Worm (Caenorhabditis elegans): Measurements from ENCODE around the gene ZK945.7.

Gene ZK945.7

DNA sequence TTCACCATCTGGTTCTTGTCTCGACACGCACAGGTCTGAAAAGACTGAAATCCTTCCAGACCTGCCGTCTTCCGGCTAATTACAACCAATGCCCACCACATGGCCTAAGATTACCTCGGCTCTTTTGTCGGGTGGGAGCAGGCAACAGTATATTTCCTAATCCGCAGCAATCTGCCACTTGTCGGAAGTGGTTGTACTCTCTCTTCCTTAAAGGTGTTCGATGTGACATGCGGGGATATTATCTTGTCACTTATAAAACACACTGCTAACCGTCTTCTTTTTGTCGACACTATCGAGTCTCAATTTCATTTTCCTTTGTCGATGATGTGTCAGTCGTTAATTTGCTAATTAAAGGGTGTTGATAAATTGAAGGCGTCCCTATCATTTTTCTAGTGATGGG, 35.8 kb upstream of the ZK945.7 start, which contains the start of gene F27E5.3:
TSS of gene F27E5.3 (minus strand) at position 101 of the 400 bp plus-strand sequence.
- TF ChIP-seq nhr-28 (tag; optimal IDR thresholded peaks at IDR 0.05) (no peak), unc-30 (tag; optimal IDR thresholded peaks at IDR 0.05) (no peak), fkh-8 (tag; optimal IDR thresholded peaks at IDR 0.05) (no peak), rnt-1 (tag; optimal IDR thresholded peaks at IDR 0.05) (no peak)

ce11 chrII:10139177-10139640, 30.9 kb upstream of the ZK945.7 start, which contains the start of gene asah-2:
TSS of gene asah-2 (plus strand) at chrII:10139590.
- TF ChIP-seq nhr-90 (tag; optimal IDR thresholded peaks at IDR 0.05; ENCODE audit: poor library complexity) (peak; percentile 2), elt-2 (tag; optimal IDR thresholded peaks at IDR 0.05) (peak; percentile 83), nhr-85 (tag) (no peak)

DNA sequence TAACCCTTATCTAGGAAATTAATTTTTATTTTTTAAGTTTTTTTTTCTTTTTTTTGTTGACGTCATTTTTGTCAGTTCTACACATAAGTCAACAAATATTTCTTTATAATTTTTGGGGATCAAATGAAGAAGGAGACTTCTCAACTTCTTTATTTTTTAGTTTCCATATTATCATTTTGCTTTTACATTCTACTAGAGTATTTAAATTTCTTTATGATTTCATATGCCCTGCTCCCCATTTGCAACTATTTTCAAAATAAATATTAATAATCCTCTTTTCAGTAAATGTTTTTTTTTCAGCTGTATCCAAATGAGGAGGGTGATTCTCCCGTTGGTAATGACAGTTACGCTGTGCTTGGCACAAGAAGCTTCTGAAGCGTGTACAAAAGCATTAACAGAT, 29.1 kb upstream of the ZK945.7 start, which contains the start of gene phg-1:
TSS of gene phg-1 (plus strand) at position 301 of the 400 bp plus-strand sequence.
- TF ChIP-seq irx-1 (tag; optimal IDR thresholded peaks at IDR 0.05) (no peak), hpl-2 (GFP tag; optimal IDR thresholded peaks at IDR 0.05) (no peak)

ce11 chrII:10136771-10137170, 28.5 kb upstream of the ZK945.7 start:
- no peak for TF ChIP-seq fkh-10 (GFP tag; optimal IDR thresholded peaks at IDR 0.05)
- TF ChIP-seq nhr-71 (tag; optimal IDR thresholded peaks at IDR 0.05), result no peak
- TF ChIP-seq ceh-90 (tag; optimal IDR thresholded peaks at IDR 0.05), result no peak
- TF ChIP-seq mep-1 (tag; optimal IDR thresholded peaks at IDR 0.05), result no peak

- TF ChIP-seq lsy-2 (tag; optimal IDR thresholded peaks at IDR 0.05) (no peak), tlp-1 (tag; optimal IDR thresholded peaks at IDR 0.05) (peak; percentile 80), nhr-20 (tag; optimal IDR thresholded peaks at IDR 0.05) (no peak), pqm-1 (tag; optimal IDR thresholded peaks at IDR 0.05) (peak; percentile 96), lin-35 (GFP tag; optimal IDR thresholded peaks at IDR 0.05) (peak in 1 of 2 experiments; percentile 35), ces-1 (GFP tag; optimal IDR thresholded peaks at IDR 0.05) (no peak), irx-1 (tag; optimal IDR thresholded peaks at IDR 0.05) (no peak), elt-2 (tag; optimal IDR thresholded peaks at IDR 0.05) (peak; percentile 92), efl-1 (optimal IDR thresholded peaks at IDR 0.05) (no peak), efl-1 (GFP tag; optimal IDR thresholded peaks at IDR 0.05 in 1 of 2) (peak in 1 of 2 experiments; percentile 78)
These were observed 26.2 kb upstream of the ZK945.7 start, which contains the start of gene F27E5.9 for ce11 chrII:10134285-10134995. TSS of gene F27E5.9 (plus strand) at chrII:10134945.

- TF ChIP-seq efl-1 (optimal IDR thresholded peaks at IDR 0.05) (no peak), efl-1 (GFP tag; optimal IDR thresholded peaks at IDR 0.05 in 1 of 2) (peak in 1 of 2 experiments; percentile 18), fkh-8 (tag; optimal IDR thresholded peaks at IDR 0.05) (peak; percentile 53), hlh-4 (tag; optimal IDR thresholded peaks at IDR 0.05) (peak; percentile 82), lin-15B (tag; optimal IDR thresholded peaks at IDR 0.05) (no peak)
These were observed 24.5 kb upstream of the ZK945.7 start for ce11 chrII:10132818-10133217.

DNA sequence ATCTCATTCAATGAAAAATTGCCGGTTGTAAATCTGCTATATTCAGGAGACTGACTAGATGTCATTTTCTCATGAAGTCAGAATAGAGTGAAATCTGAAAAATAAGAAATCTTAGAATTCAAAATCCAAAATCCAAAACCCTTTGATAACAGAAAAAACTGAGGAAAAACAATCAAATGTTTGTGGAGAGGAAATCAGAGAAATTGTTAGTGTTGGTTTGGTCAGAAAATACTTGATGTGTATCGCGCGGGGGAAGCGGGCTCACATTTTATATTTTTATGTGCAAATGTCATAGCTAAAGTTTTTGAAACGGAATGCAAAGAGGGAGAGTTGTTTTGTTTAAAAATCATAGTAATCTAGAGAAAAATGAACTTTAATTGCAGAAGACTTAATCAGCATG, 23.5 kb upstream of the ZK945.7 start, which contains the start of gene F27E5.5:
TSS of gene F27E5.5 (minus strand) at position 101 of the 400 bp plus-strand sequence.
- TF ChIP-seq nhr-28 (tag; optimal IDR thresholded peaks at IDR 0.05), result no peak
- no peak for TF ChIP-seq unc-86 (tag; optimal IDR thresholded peaks at IDR 0.05)
- no peak for TF ChIP-seq lin-35 (GFP tag; optimal IDR thresholded peaks at IDR 0.05)
- TF ChIP-seq ceh-82 (tag; optimal IDR thresholded peaks at IDR 0.05), result no peak
- TF ChIP-seq unc-62 (GFP tag; optimal IDR thresholded peaks at IDR 0.05), result no peak
- TF ChIP-seq hlh-17 (GFP tag; optimal IDR thresholded peaks at IDR 0.05; ENCODE audit: borderline replicate concordance), result no peak
- TF ChIP-seq ceh-90 (tag; optimal IDR thresholded peaks at IDR 0.05), result no peak
- no peak for TF ChIP-seq zip-4 (GFP tag; optimal IDR thresholded peaks at IDR 0.05)
- no peak for TF ChIP-seq nhr-12 (tag; optimal IDR thresholded peaks at IDR 0.05)
- TF ChIP-seq ceh-63 (GFP tag; optimal IDR thresholded peaks at IDR 0.05), result no peak
